Comparison of ENCODE assay signal across 5 fruit fly cellular contexts in genomic region chr3R:17951780-17952179, dm6.
TF ChIP-seq lines count a peak whose summit lies in the region.

No protein-coding gene starts in this region.

- no peak for TF ChIP-seq CTCF in whole organism, embryonic (GFP tag; optimal IDR thresholded peaks at IDR 0.05; lab: Kevin White, UChicago)

TF ChIP-seq in whole organism, adult, 20 proteins besides CTCF, POLR2A, EP300 and RAD21:
- TF ChIP-seq Mnt (GFP tag; optimal IDR thresholded peaks at IDR 0.05; lab: Kevin White, UChicago) (no peak), CG11617 (GFP tag; optimal IDR thresholded peaks at IDR 0.05; lab: Kevin White, UChicago) (no peak), tj (GFP tag; optimal IDR thresholded peaks at IDR 0.05; lab: Kevin White, UChicago) (peak; percentile 29), CG5204 (GFP tag; optimal IDR thresholded peaks at IDR 0.05; lab: Kevin White, UChicago) (no peak)

TF ChIP-seq in whole organism, embryonic, 481 proteins besides CTCF, POLR2A, EP300 and RAD21:
- TF ChIP-seq Six4 (GFP tag; optimal IDR thresholded peaks at IDR 0.05; lab: Kevin White, UChicago) (no peak), CG4360 (GFP tag; IDR thresholded peaks at IDR 0.05; lab: Robert Waterston, UW) (no peak), CG2712 (tag; optimal IDR thresholded peaks at IDR 0.05; lab: Kevin White, UChicago) (peak; percentile 16), CG18262 (tag; optimal IDR thresholded peaks at IDR 0.05; lab: Kevin White, UChicago) (peak; percentile 9), nmo (GFP tag; optimal IDR thresholded peaks at IDR 0.05; lab: Kevin White, UChicago) (peak; percentile 9), CG2678 (tag; optimal IDR thresholded peaks at IDR 0.05; lab: Kevin White, UChicago) (peak; percentile 9), eve (GFP tag; optimal IDR thresholded peaks at IDR 0.05; lab: Kevin White, UChicago) (no peak), gem (tag; optimal IDR thresholded peaks at IDR 0.05; lab: Kevin White, UChicago) (peak; percentile 12), grau (tag; optimal IDR thresholded peaks at IDR 0.05; lab: Kevin White, UChicago) (peak; percentile 24), Xrp1 (GFP tag; IDR thresholded peaks at IDR 0.05; lab: Robert Waterston, UW) (peak; percentile 42; the same call in 1 of the 2 replicates), sens (GFP tag; lab: Kevin White, UChicago) (peak; percentile 75), D19A (tag; optimal IDR thresholded peaks at IDR 0.05; lab: Kevin White, UChicago) (peak; percentile 93), D19B (GFP tag; optimal IDR thresholded peaks at IDR 0.05; lab: Kevin White, UChicago) (peak; percentile 11)

TF ChIP-seq in whole organism, prepupa, 60 proteins besides CTCF, POLR2A, EP300 and RAD21:
- TF ChIP-seq OdsH (GFP tag; optimal IDR thresholded peaks at IDR 0.05; lab: Kevin White, UChicago) (no peak), Eip78C (GFP tag; lab: Kevin White, UChicago) (peak; percentile 65), Lpt (GFP tag; optimal IDR thresholded peaks at IDR 0.05; lab: Kevin White, UChicago) (no peak), Ets96B (tag; optimal IDR thresholded peaks at IDR 0.05; lab: Kevin White, UChicago) (peak; percentile 8), Eip75B (GFP tag; optimal IDR thresholded peaks at IDR 0.05; lab: Kevin White, UChicago) (peak; percentile 2), CG34406 (GFP tag; optimal IDR thresholded peaks at IDR 0.05; lab: Kevin White, UChicago) (no peak), svp (GFP tag; lab: Kevin White, UChicago) (peak; percentile 56), pdm3 (GFP tag; optimal IDR thresholded peaks at IDR 0.05; lab: Kevin White, UChicago) (no peak), Smox (GFP tag; optimal IDR thresholded peaks at IDR 0.05; lab: Kevin White, UChicago) (no peak), CG3032 (tag; optimal IDR thresholded peaks at IDR 0.05; lab: Kevin White, UChicago) (peak; percentile 4)

TF ChIP-seq in whole organism, pupa, 21 proteins besides CTCF, POLR2A, EP300 and RAD21:
- TF ChIP-seq CG8159 (tag; optimal IDR thresholded peaks at IDR 0.05; lab: Kevin White, UChicago) = peak; percentile 40
- TF ChIP-seq CG34367 (tag; optimal IDR thresholded peaks at IDR 0.05; lab: Kevin White, UChicago) = no peak
- no peak for TF ChIP-seq CG17806 (tag; optimal IDR thresholded peaks at IDR 0.05; lab: Kevin White, UChicago)
- no peak for TF ChIP-seq CG10348 (GFP tag; IDR thresholded peaks at IDR 0.05; lab: Robert Waterston, UW)
- TF ChIP-seq CG14655 (GFP tag; optimal IDR thresholded peaks at IDR 0.05; lab: Kevin White, UChicago) = peak; percentile 16

TF ChIP-seq in whole organism, wandering third instar larva, 38 proteins besides CTCF, POLR2A, EP300 and RAD21:
- TF ChIP-seq HLH106 (tag; optimal IDR thresholded peaks at IDR 0.05; lab: Kevin White, UChicago) = no peak
- peak; percentile 40 for TF ChIP-seq woc (GFP tag; optimal IDR thresholded peaks at IDR 0.05; lab: Kevin White, UChicago)
